Fruit fly (Drosophila melanogaster): ENCODE measurements around the gene CG5126.

DNA sequence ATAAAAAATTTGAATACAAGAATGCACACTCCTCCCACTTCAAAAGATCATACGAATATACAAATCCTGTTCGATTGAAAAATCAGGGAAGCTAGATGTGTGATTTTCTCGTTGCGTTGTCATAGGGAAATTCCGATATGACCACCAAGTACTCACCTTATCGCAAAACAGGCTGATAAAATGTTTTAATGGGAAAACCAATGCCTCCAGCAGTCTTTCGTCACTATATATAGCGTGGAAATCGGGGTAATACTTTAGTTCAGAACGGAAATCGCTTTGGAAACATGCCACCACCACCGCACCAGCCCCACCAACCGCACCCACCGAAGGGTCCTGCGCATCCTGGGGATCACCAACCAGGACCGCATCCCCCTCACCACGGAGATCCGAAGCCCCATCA, 15.3 kb upstream of the CG5126 start, which contains the start of the genes CG5139 and CG43348:
- TF ChIP-seq CG6813 (GFP tag; optimal IDR thresholded peaks at IDR 0.05) (no peak), CG11696 (GFP tag; IDR thresholded peaks at IDR 0.05) (no peak), Hr78 (GFP tag; optimal IDR thresholded peaks at IDR 0.05) (no peak), Lhr (GFP tag; optimal IDR thresholded peaks at IDR 0.05) (no peak), NfI (GFP tag; optimal IDR thresholded peaks at IDR 0.05) (no peak), en (GFP tag; optimal IDR thresholded peaks at IDR 0.05) (no peak)

Measured in whole organism, embryonic.